Worm (Caenorhabditis elegans): ENCODE data around the gene nhr-100.
"Not testable (repeated sequence)": the region's sequence is repeated elsewhere in the genome, so short reads cannot be mapped to it uniquely, and the experiment has no call there.

DNA sequence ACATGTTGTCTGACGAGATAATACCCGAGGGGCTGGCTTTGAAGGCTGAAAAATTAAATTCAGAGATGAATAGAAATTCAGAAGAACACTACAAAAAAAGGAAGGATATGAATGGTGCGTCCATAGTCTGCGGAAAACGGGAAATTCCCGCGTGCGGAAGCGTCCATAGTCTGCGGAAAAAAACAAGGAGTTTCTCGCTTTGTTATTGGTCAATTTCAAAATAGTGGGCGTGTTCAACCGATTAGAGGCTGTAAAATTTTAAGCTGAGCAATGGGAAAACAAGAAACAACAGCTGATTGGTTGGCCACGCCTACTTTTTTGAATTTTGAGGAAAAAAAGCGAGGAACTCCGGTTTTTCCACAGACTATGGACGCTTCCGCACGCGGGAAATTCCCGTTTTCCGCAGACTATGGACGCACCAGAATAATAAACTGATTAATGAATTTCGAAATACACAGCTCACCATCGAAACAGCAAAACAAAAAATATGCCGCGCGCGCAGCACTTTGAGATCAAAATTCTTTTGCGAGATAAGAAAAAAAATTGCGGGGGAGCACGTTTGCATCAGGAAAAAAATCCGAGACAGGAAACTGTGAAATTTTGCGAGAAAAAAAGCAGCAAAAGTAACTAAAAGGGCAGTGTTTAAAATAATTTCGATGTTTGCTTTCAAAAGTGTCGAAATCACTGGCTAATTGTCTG lies 12.5 kb downstream of the nhr-100 start, which contains the start of gene gln-6:
- not testable (repeated sequence) for TF ChIP-seq nhr-90 (tag; optimal IDR thresholded peaks at IDR 0.05); pha-4 (tag; optimal IDR thresholded peaks at IDR 0.05); sptf-2 (GFP tag; optimal IDR thresholded peaks at IDR 0.05); snpc-4 (GFP tag; optimal IDR thresholded peaks at IDR 0.05); ets-4 (GFP tag; optimal IDR thresholded peaks at IDR 0.05); ama-1 (optimal IDR thresholded peaks at IDR 0.05); ama-1 (GFP tag; optimal IDR thresholded peaks at IDR 0.05); F57C9.4 (tag; optimal IDR thresholded peaks at IDR 0.05); Y56A3A.18 (GFP tag; IDR thresholded peaks at IDR 0.05); T07F8.4 (tag; optimal IDR thresholded peaks at IDR 0.05); ztf-6 (GFP tag; IDR thresholded peaks at IDR 0.05)
- TF ChIP-seq snpc-4 (tag; optimal IDR thresholded peaks at IDR 0.05) (peak in 1 of 4 experiments; percentile 28), pbrm-1 (GFP tag; IDR thresholded peaks at IDR 0.05) (peak; percentile 37; the same call in 1 of the 2 replicates), hsf-1 (GFP tag; IDR thresholded peaks at IDR 0.05) (peak; percentile 61; the same call in 1 of the 2 replicates), nfyb-1 (GFP tag; IDR thresholded peaks at IDR 0.05) (peak; percentile 25; the same call in 1 of the 2 replicates), unc-130 (GFP tag; optimal IDR thresholded peaks at IDR 0.05) (peak; percentile 35)
